Fruit fly (Drosophila melanogaster): ENCODE data around the gene CG11333.

Gene CG11333

dm6 chr3R:31424427-31424826, 38.7 kb upstream of the CG11333 start (continued):
- TF ChIP-seq phol (tag; optimal IDR thresholded peaks at IDR 0.05) (no peak), kay (GFP tag; optimal IDR thresholded peaks at IDR 0.05) (no peak), esg (GFP tag; conservative IDR thresholded peaks at IDR 0.05) (no peak), wek (GFP tag; optimal IDR thresholded peaks at IDR 0.05) (no peak), CG2120 (GFP tag; optimal IDR thresholded peaks at IDR 0.05) (peak; percentile 52), CG3407 (GFP tag; optimal IDR thresholded peaks at IDR 0.05) (no peak), Tbp (GFP tag; optimal IDR thresholded peaks at IDR 0.05) (no peak), Elba2 (GFP tag; optimal IDR thresholded peaks at IDR 0.05) (no peak), Poxn (GFP tag; IDR thresholded peaks at IDR 0.05) (no peak), CG4424 (GFP tag; optimal IDR thresholded peaks at IDR 0.05) (no peak), p53 (GFP tag; optimal IDR thresholded peaks at IDR 0.05) (no peak), bab2 (GFP tag; optimal IDR thresholded peaks at IDR 0.05) (no peak), schlank (tag; optimal IDR thresholded peaks at IDR 0.05) (no peak), C15 (GFP tag; IDR thresholded peaks at IDR 0.05) (no peak), aop (GFP tag; IDR thresholded peaks at IDR 0.05) (no peak), CG12219 (GFP tag; optimal IDR thresholded peaks at IDR 0.05) (no peak), CG1792 (GFP tag; optimal IDR thresholded peaks at IDR 0.05) (no peak), Rfx (GFP tag; IDR thresholded peaks at IDR 0.05) (peak; percentile 69), az2 (GFP tag; optimal IDR thresholded peaks at IDR 0.05) (no peak), CG18476 (GFP tag; optimal IDR thresholded peaks at IDR 0.05) (no peak), E2f1 (GFP tag; IDR thresholded peaks at IDR 0.05) (no peak; the same call in 1 of the 2 replicates), da (GFP tag; optimal IDR thresholded peaks at IDR 0.05) (no peak), ash1 (GFP tag; optimal IDR thresholded peaks at IDR 0.05) (no peak), CG1529 (GFP tag; optimal IDR thresholded peaks at IDR 0.05) (no peak), Hr78 (GFP tag; optimal IDR thresholded peaks at IDR 0.05) (no peak), mirr (GFP tag; optimal IDR thresholded peaks at IDR 0.05) (no peak), Bdp1 (GFP tag; optimal IDR thresholded peaks at IDR 0.05) (no peak), yki (optimal IDR thresholded peaks at IDR 0.05) (no peak), scrt (GFP tag; optimal IDR thresholded peaks at IDR 0.05) (no peak), Ets65A (GFP tag) (no peak), bigmax (GFP tag; optimal IDR thresholded peaks at IDR 0.05) (no peak), ci (GFP tag; IDR thresholded peaks at IDR 0.05) (0 out of 3 replicates have a peak, but pooled peaks have one; percentile 47), CG10274 (GFP tag; optimal IDR thresholded peaks at IDR 0.05) (no peak), grn (GFP tag; optimal IDR thresholded peaks at IDR 0.05) (no peak), CG6654 (GFP tag; optimal IDR thresholded peaks at IDR 0.05) (no peak), NFAT (GFP tag; IDR thresholded peaks at IDR 0.05) (no peak), CG11247 (GFP tag; IDR thresholded peaks at IDR 0.05) (no peak), Asciz (GFP tag; optimal IDR thresholded peaks at IDR 0.05) (no peak), NC2β (GFP tag; optimal IDR thresholded peaks at IDR 0.05) (no peak), HHEX (GFP tag; optimal IDR thresholded peaks at IDR 0.05) (peak; percentile 38), hbn (GFP tag; IDR thresholded peaks at IDR 0.05; ENCODE audit: partially characterized antibody) (no peak), CG13775 (GFP tag; optimal IDR thresholded peaks at IDR 0.05) (no peak), CG4820 (GFP tag; optimal IDR thresholded peaks at IDR 0.05) (no peak), her (GFP tag; optimal IDR thresholded peaks at IDR 0.05) (no peak), Oaz (GFP tag; IDR thresholded peaks at IDR 0.05) (no peak), Blimp-1 (GFP tag; optimal IDR thresholded peaks at IDR 0.05) (no peak), cato (GFP tag; optimal IDR thresholded peaks at IDR 0.05; ENCODE audit: borderline replicate concordance) (no peak), so (GFP tag; IDR thresholded peaks at IDR 0.05) (no peak), cas (GFP tag; IDR thresholded peaks at IDR 0.05) (no peak), CG6683 (GFP tag; optimal IDR thresholded peaks at IDR 0.05) (no peak), CG1603 (tag; optimal IDR thresholded peaks at IDR 0.05) (no peak), Ptx1 (GFP tag; IDR thresholded peaks at IDR 0.05) (peak; percentile 55), Xrp1 (GFP tag; IDR thresholded peaks at IDR 0.05) (0 out of 2 replicates have a peak, but pooled peaks have one; percentile 34)
